ENCODE assay signal across 2 worm cellular contexts in the genomic region with DNA sequence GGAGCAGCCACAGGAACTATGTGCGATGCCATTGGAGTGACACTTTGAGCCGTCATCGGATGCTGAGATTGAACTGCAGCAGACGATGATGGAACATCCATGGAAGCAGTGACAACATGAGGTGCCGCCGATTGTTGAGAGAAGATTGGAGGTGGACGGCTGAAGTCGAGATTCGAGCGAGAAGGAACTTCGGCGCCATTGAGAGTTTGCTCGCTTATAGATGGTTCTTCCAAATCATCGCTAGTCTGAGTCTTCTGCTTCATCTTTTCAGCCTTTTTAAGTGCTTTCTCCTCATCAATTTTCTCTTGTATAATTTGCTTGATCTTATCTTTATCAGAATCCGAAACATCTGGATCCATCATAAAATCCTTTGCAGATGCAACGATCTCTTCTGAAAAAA.
A peak's percentile ranks its signal among the peaks of the same experiment; 100 is the strongest.
TF ChIP-seq lines count a peak whose summit lies in the region.

No protein-coding gene starts in this region.

TF ChIP-seq in whole organism, L4 larva, 104 proteins besides CTCF, POLR2A, EP300 and RAD21:
- TF ChIP-seq T26A8.4 (GFP tag; IDR thresholded peaks at IDR 0.05; lab: Robert Waterston, UW) = no peak
- TF ChIP-seq zag-1 (tag; optimal IDR thresholded peaks at IDR 0.05; lab: Kevin White, UChicago) = no peak
- no peak for TF ChIP-seq aly-2 (tag; optimal IDR thresholded peaks at IDR 0.05; lab: Kevin White, UChicago)
- no peak for TF ChIP-seq lin-29 (GFP tag; IDR thresholded peaks at IDR 0.05; lab: Robert Waterston, UW)
- no peak for TF ChIP-seq F37D6.2 (tag; optimal IDR thresholded peaks at IDR 0.05; lab: Kevin White, UChicago)
- 0 out of 2 replicates have a peak, but pooled peaks have one; percentile 16 for TF ChIP-seq set-16 (GFP tag; IDR thresholded peaks at IDR 0.05; lab: Robert Waterston, UW)
- no peak for TF ChIP-seq F10B5.3 (tag; optimal IDR thresholded peaks at IDR 0.05; lab: Kevin White, UChicago)
- TF ChIP-seq cey-2 (tag; optimal IDR thresholded peaks at IDR 0.05; lab: Kevin White, UChicago; ENCODE audit: borderline replicate concordance, insufficient read depth) = no peak
- no peak for TF ChIP-seq madf-5 (GFP tag; IDR thresholded peaks at IDR 0.05; lab: Robert Waterston, UW)
- peak; percentile 95 for TF ChIP-seq aha-1 (tag; lab: Kevin White, UChicago)
- TF ChIP-seq lir-3 (tag; optimal IDR thresholded peaks at IDR 0.05; lab: Kevin White, UChicago) = no peak

TF ChIP-seq in whole organism, young adult, 124 proteins besides CTCF, POLR2A, EP300 and RAD21:
- TF ChIP-seq zfh-2 (GFP tag; conservative IDR thresholded peaks at IDR 0.05; lab: Robert Waterston, UW) (peak; percentile 43; the same call in 1 of the 2 replicates), mcd-1 (GFP tag; IDR thresholded peaks at IDR 0.05; lab: Robert Waterston, UW) (0 out of 2 replicates have a peak, but pooled peaks have one; percentile 12), ztf-28 (GFP tag; IDR thresholded peaks at IDR 0.05; lab: Robert Waterston, UW) (no peak), F55B11.4 (tag; optimal IDR thresholded peaks at IDR 0.05; lab: Kevin White, UChicago; ENCODE audit: borderline replicate concordance, insufficient read depth) (no peak)
TF ChIP-seq in whole organism, young adult: peak in this region for 2.
